Fruit fly (Drosophila melanogaster) whole organism, pupa: Measurements from ENCODE around the gene CG5986.

Experiments used
- CG12605 ChIP-seq: fragments of 200-800 bp; sonication (Bioruptor generic); IDR thresholded peaks from 2 replicates; pipeline ENCODE4 v1.3.6; 2022; ENCODE audit warnings: missing biosample characterization, missing genetic modification characterization
- CG14655 ChIP-seq: fragments of 200-800 bp; sonication (Bioruptor generic); optimal IDR thresholded peaks from 3 replicates; lab custom pipeline; 2017; ENCODE audit warnings: mild to moderate bottlenecking, missing biosample characterization, missing genetic modification reagents, missing genetic modification characterization
- CG15710 ChIP-seq: fragments of 200-800 bp; sonication (Bioruptor generic); optimal IDR thresholded peaks from 2 replicates; lab custom pipeline; 2018; ENCODE audit warnings: missing biosample characterization, mild to moderate bottlenecking, missing genetic modification characterization, moderate library complexity
- CG32121 ChIP-seq: fragments of 200-800 bp; sonication (Bioruptor generic); IDR thresholded peaks from 2 replicates; pipeline ENCODE4 v1.3.6; 2022; ENCODE audit warnings: missing biosample characterization, missing genetic modification characterization
- CG8159 ChIP-seq: fragments of 200-800 bp; sonication (Bioruptor generic); optimal IDR thresholded peaks from 3 replicates; lab custom pipeline; 2018; ENCODE audit warnings: missing biosample characterization, mild to moderate bottlenecking, missing genetic modification characterization, moderate library complexity
- D1 ChIP-seq: fragments of 200-800 bp; sonication (Bioruptor generic); optimal IDR thresholded peaks from 2 replicates; lab custom pipeline; 2018; ENCODE audit warnings: missing biosample characterization, mild to moderate bottlenecking, missing genetic modification characterization, moderate library complexity
- EcR ChIP-seq: fragments of 200-800 bp; sonication (Bioruptor generic); optimal IDR thresholded peaks from 3 replicates; lab custom pipeline; 2019; ENCODE audit warnings: missing biosample characterization, missing genetic modification characterization, mild to moderate bottlenecking, moderate library complexity, missing genetic modification reagents
- Pif1B ChIP-seq: fragments of 200-800 bp; sonication (Bioruptor generic); optimal IDR thresholded peaks from 3 replicates; lab custom pipeline; 2016; ENCODE audit warnings: missing biosample characterization, missing genetic modification characterization
- fd96Ca ChIP-seq: fragments of 200-800 bp; sonication (Bioruptor generic); IDR thresholded peaks from 3 replicates; pipeline ENCODE4 v1.3.6; 2022; ENCODE audit warnings: missing biosample characterization, missing genetic modification characterization
- gl ChIP-seq: fragments of 200-800 bp; sonication (Bioruptor generic); optimal IDR thresholded peaks from 2 replicates; lab custom pipeline; 2018; ENCODE audit warnings: missing biosample characterization, mild to moderate bottlenecking, missing genetic modification characterization

DNA sequence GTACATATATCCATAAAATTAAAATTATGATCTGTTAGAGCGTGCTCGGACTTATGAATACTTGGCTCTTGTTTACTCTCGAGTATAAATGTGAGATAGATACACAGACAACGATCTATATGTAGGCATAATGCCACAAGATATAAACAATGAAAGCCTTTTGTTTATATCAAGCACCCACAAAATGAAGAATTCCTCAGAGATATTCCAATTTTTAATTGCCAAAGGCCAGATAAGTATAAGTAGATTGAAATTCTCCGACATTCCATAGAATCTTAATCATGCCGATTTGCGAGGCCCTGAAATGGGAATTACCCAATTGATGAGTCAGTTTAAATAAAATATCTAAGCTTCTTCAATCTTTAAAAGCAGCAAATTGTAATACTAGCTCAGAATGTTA, 25.7 kb upstream of the CG5986 start:
- no peak for TF ChIP-seq CG14655
- TF ChIP-seq Pif1B = no peak
- no peak for TF ChIP-seq gl (tag; lab: Kevin White, UChicago)
- no peak for TF ChIP-seq CG32121
- TF ChIP-seq CG15710 (tag; lab: Kevin White, UChicago) = no peak
- TF ChIP-seq fd96Ca = no peak
- TF ChIP-seq EcR (GFP tag; lab: Kevin White, UChicago) = no peak
- no peak for TF ChIP-seq D1
- no peak for TF ChIP-seq CG12605 (GFP tag; lab: Robert Waterston, UW)
- no peak for TF ChIP-seq CG8159 (tag; lab: Kevin White, UChicago)
